Fruit fly (Drosophila melanogaster) whole organism, embryonic: ENCODE data around the gene Ugt36F1.
A peak's percentile ranks its signal among the peaks of the same experiment; 100 is the strongest.

Experiments used
- Ada2b ChIP-seq: fragments of 200-800 bp; sonication (Bioruptor generic); IDR thresholded peaks from 2 replicates; pipeline ENCODE4 v1.3.6; 2022; ENCODE audit warnings: missing biosample characterization, missing genetic modification characterization
- BtbVII ChIP-seq: fragments of 200-800 bp; sonication (Bioruptor generic); optimal IDR thresholded peaks from 3 replicates; lab custom pipeline; 2017; ENCODE audit warnings: missing biosample characterization, mild to moderate bottlenecking, missing genetic modification characterization
- CG10462 ChIP-seq: fragments of 200-800 bp; sonication (Bioruptor generic); optimal IDR thresholded peaks from 2 replicates; lab custom pipeline; 2016; ENCODE audit warnings: missing biosample characterization, missing genetic modification characterization
- CG10979 ChIP-seq: fragments of 200-800 bp; sonication (Bioruptor generic); optimal IDR thresholded peaks from 2 replicates; lab custom pipeline; 2018; ENCODE audit warnings: missing biosample characterization, mild to moderate bottlenecking, missing genetic modification characterization, moderate library complexity
- CG12071 ChIP-seq: fragments of 200-800 bp; sonication (Bioruptor generic); optimal IDR thresholded peaks from 3 replicates; lab custom pipeline; 2018; ENCODE audit warnings: missing biosample characterization, mild to moderate bottlenecking, missing genetic modification characterization
- CG12299 ChIP-seq: fragments of 200-800 bp; sonication (Bioruptor generic); optimal IDR thresholded peaks from 2 replicates; lab custom pipeline; 2018; ENCODE audit warnings: missing biosample characterization, mild to moderate bottlenecking, missing genetic modification characterization
- CG14441 ChIP-seq: fragments of 200-800 bp; sonication (Bioruptor generic); IDR thresholded peaks from 2 replicates; pipeline ENCODE4 v1.3.6; 2022; ENCODE audit warnings: missing biosample characterization, missing genetic modification characterization
- CG15696 ChIP-seq: fragments of 200-800 bp; sonication (Bioruptor generic); optimal IDR thresholded peaks from 2 replicates; lab custom pipeline; 2019; ENCODE audit warnings: missing biosample characterization, mild to moderate bottlenecking, missing genetic modification characterization, moderate library complexity
- CG16863 ChIP-seq: fragments of 200-800 bp; sonication (Bioruptor generic); optimal IDR thresholded peaks from 3 replicates; lab custom pipeline; 2016; ENCODE audit warnings: missing biosample characterization, missing genetic modification characterization
- CG17328 ChIP-seq: fragments of 200-800 bp; sonication (Bioruptor generic); IDR thresholded peaks from 2 replicates; pipeline ENCODE4 v1.3.6; 2022; ENCODE audit warnings: missing biosample characterization, missing genetic modification characterization
- CG2889 ChIP-seq: fragments of 200-800 bp; sonication (Bioruptor generic); IDR thresholded peaks from 3 replicates; pipeline ENCODE4 v1.3.6; 2022; ENCODE audit warnings: missing biosample characterization, missing genetic modification characterization
- CG30403 ChIP-seq: fragments of 200-800 bp; sonication (Bioruptor generic); optimal IDR thresholded peaks from 3 replicates; lab custom pipeline; 2016; ENCODE audit warnings: missing biosample characterization, missing genetic modification characterization
- CG3065 ChIP-seq: fragments of 200-800 bp; sonication (Bioruptor generic); optimal IDR thresholded peaks from 2 replicates; lab custom pipeline; 2016; ENCODE audit warnings: missing biosample characterization, missing genetic modification characterization
- CG31224 ChIP-seq: fragments of 200-800 bp; sonication (Bioruptor generic); IDR thresholded peaks from 2 replicates; pipeline ENCODE4 v1.3.6; 2022; ENCODE audit warnings: missing biosample characterization, missing genetic modification characterization
- CG3281 ChIP-seq: fragments of 200-800 bp; sonication (Bioruptor generic); optimal IDR thresholded peaks from 3 replicates; lab custom pipeline; 2017; ENCODE audit warnings: missing biosample characterization, mild to moderate bottlenecking, missing genetic modification characterization
- CG33557 ChIP-seq: fragments of 200-800 bp; sonication (Bioruptor generic); optimal IDR thresholded peaks from 2 replicates; lab custom pipeline; 2019; ENCODE audit warnings: missing biosample characterization, mild to moderate bottlenecking, missing genetic modification characterization, moderate library complexity
- CG3995 ChIP-seq: fragments of 200-800 bp; sonication (Bioruptor generic); optimal IDR thresholded peaks from 3 replicates; lab custom pipeline; 2016; ENCODE audit warnings: missing biosample characterization, missing genetic modification characterization
- CG4328 ChIP-seq: fragments of 200-800 bp; sonication (Bioruptor generic); optimal IDR thresholded peaks from 3 replicates; lab custom pipeline; 2017; ENCODE audit warnings: missing biosample characterization, missing genetic modification reagents, missing genetic modification characterization
- CG5245 ChIP-seq: fragments of 200-800 bp; sonication (Bioruptor generic); optimal IDR thresholded peaks from 3 replicates; lab custom pipeline; 2016; ENCODE audit warnings: missing biosample characterization, missing genetic modification characterization
- CG6175 ChIP-seq: fragments of 200-800 bp; sonication (Bioruptor generic); IDR thresholded peaks from 3 replicates; pipeline ENCODE4 v1.3.6; 2022; ENCODE audit warnings: missing biosample characterization, missing genetic modification characterization
- CG6272 ChIP-seq: fragments of 200-800 bp; sonication (Bioruptor generic); IDR thresholded peaks from 2 replicates; pipeline ENCODE4 v1.3.6; 2022; ENCODE audit warnings: missing biosample characterization, missing genetic modification characterization
- CG7556 ChIP-seq: fragments of 200-800 bp; sonication (Bioruptor generic); optimal IDR thresholded peaks from 2 replicates; lab custom pipeline; 2017; ENCODE audit warnings: missing biosample characterization, mild to moderate bottlenecking, missing genetic modification characterization
- CG7963 ChIP-seq: fragments of 200-800 bp; sonication (Bioruptor generic); IDR thresholded peaks from 3 replicates; pipeline ENCODE4 v1.3.6; 2022; ENCODE audit warnings: missing biosample characterization, missing genetic modification characterization; ENCODE audit not compliant: partially characterized antibody
- CG8290 ChIP-seq, 3 experiments: fragments of 200-800 bp; sonication (Bioruptor generic); optimal IDR thresholded peaks; 2 replicates each; lab custom pipeline; 2016 to 2019; ENCODE audit warnings: missing biosample characterization in 3 of 3, missing genetic modification characterization in 3 of 3, mild to moderate bottlenecking in 2 of 3, moderate library complexity in 1 of 3
- CG8359 ChIP-seq: fragments of 200-800 bp; sonication (Bioruptor generic); optimal IDR thresholded peaks from 2 replicates; lab custom pipeline; 2017; ENCODE audit warnings: missing biosample characterization, mild to moderate bottlenecking, missing genetic modification characterization, borderline replicate concordance
- Camta ChIP-seq: fragments of 200-800 bp; sonication (Bioruptor generic); optimal IDR thresholded peaks from 2 replicates; lab custom pipeline; 2016; ENCODE audit warnings: missing biosample characterization, missing genetic modification characterization
- Chrac-16 ChIP-seq: fragments of 200-800 bp; sonication (Bioruptor generic); optimal IDR thresholded peaks from 3 replicates; lab custom pipeline; 2016; ENCODE audit warnings: missing biosample characterization, missing genetic modification characterization
- GATAe ChIP-seq: fragments of 200-800 bp; sonication (Bioruptor generic); conservative IDR thresholded peaks from 2 replicates; pipeline ENCODE4 v1.3.6; 2022; ENCODE audit warnings: missing biosample characterization, missing genetic modification characterization
- NK7.1 ChIP-seq: fragments of 200-800 bp; sonication (Bioruptor generic); optimal IDR thresholded peaks from 3 replicates; lab custom pipeline; 2016; ENCODE audit warnings: missing biosample characterization, missing genetic modification characterization
- bowl ChIP-seq: fragments of 200-800 bp; sonication (Bioruptor generic); IDR thresholded peaks from 2 replicates; pipeline ENCODE4 v1.3.6; 2022; ENCODE audit warnings: missing biosample characterization, missing genetic modification characterization
- bsh ChIP-seq, 2 experiments: fragments of 200-800 bp; sonication (Bioruptor generic); optimal IDR thresholded peaks; 2 replicates each; lab custom pipeline; 2017 to 2018; ENCODE audit warnings: mild to moderate bottlenecking in 2 of 2, missing biosample characterization in 2 of 2, missing genetic modification characterization in 2 of 2, moderate library complexity in 1 of 2
- cas ChIP-seq: fragments of 200-800 bp; sonication (Bioruptor generic); IDR thresholded peaks from 2 replicates; pipeline ENCODE4 v1.3.6; 2022; ENCODE audit warnings: missing biosample characterization, missing genetic modification characterization
- cato ChIP-seq: fragments of 200-800 bp; sonication (Bioruptor generic); optimal IDR thresholded peaks from 2 replicates; lab custom pipeline; 2016; ENCODE audit warnings: missing biosample characterization, missing genetic modification characterization, borderline replicate concordance
- chif ChIP-seq, 2 experiments: fragments of 200-800 bp; sonication (Bioruptor generic); optimal IDR thresholded peaks; 3 replicates each; lab custom pipeline; 2016; ENCODE audit warnings: missing biosample characterization in 2 of 2, missing genetic modification characterization in 2 of 2
- crp ChIP-seq, 2 experiments: fragments of 200-800 bp; sonication (Bioruptor generic); optimal IDR thresholded peaks; 2 replicates in 1 of 2; 3 replicates in 1 of 2; lab custom pipeline; 2017; ENCODE audit warnings: missing biosample characterization in 2 of 2, missing genetic modification characterization in 2 of 2, mild to moderate bottlenecking in 1 of 2, moderate library complexity in 1 of 2
- dan ChIP-seq: fragments of 200-800 bp; sonication (Bioruptor generic); IDR thresholded peaks from 2 replicates; pipeline ENCODE4 v1.3.6; 2022; ENCODE audit warnings: missing biosample characterization, missing genetic modification characterization
- ewg ChIP-seq: fragments of 200-800 bp; sonication (Bioruptor generic); optimal IDR thresholded peaks from 3 replicates; lab custom pipeline; 2017; ENCODE audit warnings: mild to moderate bottlenecking, missing biosample characterization, missing genetic modification reagents, missing genetic modification characterization
- fd64A ChIP-seq: fragments of 200-800 bp; sonication (Bioruptor generic); optimal IDR thresholded peaks from 3 replicates; lab custom pipeline; 2018; ENCODE audit warnings: missing biosample characterization, mild to moderate bottlenecking, missing genetic modification characterization
- gem ChIP-seq: fragments of 200-800 bp; sonication (Bioruptor generic); optimal IDR thresholded peaks from 2 replicates; lab custom pipeline; 2019; ENCODE audit warnings: missing biosample characterization, mild to moderate bottlenecking, missing genetic modification characterization, moderate library complexity
- grau ChIP-seq: fragments of 200-800 bp; optimal IDR thresholded peaks from 3 replicates; lab custom pipeline; 2019; ENCODE audit warnings: missing biosample characterization, mild to moderate bottlenecking, missing genetic modification characterization, moderate library complexity
- h ChIP-seq: fragments of >200 bp; optimal IDR thresholded peaks from 2 replicates; lab custom pipeline; 2017
- nmo ChIP-seq: fragments of 200-800 bp; sonication (Bioruptor generic); optimal IDR thresholded peaks from 2 replicates; lab custom pipeline; 2018; ENCODE audit warnings: missing biosample characterization, mild to moderate bottlenecking, missing genetic modification characterization, moderate library complexity
- org-1 ChIP-seq: fragments of 200-800 bp; sonication (Bioruptor generic); optimal IDR thresholded peaks from 2 replicates; lab custom pipeline; 2017; ENCODE audit warnings: missing biosample characterization, missing genetic modification characterization
- pnt ChIP-seq: fragments of 200-800 bp; sonication (Bioruptor generic); optimal IDR thresholded peaks from 3 replicates; lab custom pipeline; 2016; ENCODE audit warnings: missing biosample characterization, missing genetic modification characterization
- rib ChIP-seq: fragments of 200-800 bp; sonication (Bioruptor generic); IDR thresholded peaks from 2 replicates; pipeline ENCODE4 v1.3.6; 2022; ENCODE audit warnings: missing biosample characterization, missing genetic modification characterization
- sc ChIP-seq, 3 experiments: fragments of >200 bp in 2 of 3; fragments of 200-800 bp in 1 of 3; sonication (Bioruptor generic) in 1 of 3; optimal IDR thresholded peaks; 2 replicates in 2 of 3; 3 replicates in 1 of 3; lab custom pipeline; 2017; ENCODE audit warnings: mild to moderate bottlenecking in 1 of 3, missing biosample characterization in 1 of 3, missing genetic modification characterization in 1 of 3, missing genetic modification reagents in 1 of 3
- sqz ChIP-seq: fragments of 200-800 bp; sonication (Bioruptor generic); optimal IDR thresholded peaks from 3 replicates; lab custom pipeline; 2018; ENCODE audit warnings: missing biosample characterization, mild to moderate bottlenecking, missing genetic modification characterization
- stc ChIP-seq: fragments of 200-800 bp; sonication (Bioruptor generic); IDR thresholded peaks from 2 replicates; pipeline ENCODE4 v1.3.6; 2022; ENCODE audit warnings: missing biosample characterization, missing genetic modification characterization
- tio ChIP-seq: fragments of 200-800 bp; sonication (Bioruptor generic); optimal IDR thresholded peaks from 2 replicates; lab custom pipeline; 2017; ENCODE audit warnings: missing biosample characterization, missing genetic modification characterization, inconsistent platforms
- tna ChIP-seq: fragments of 200-800 bp; sonication (Bioruptor generic); IDR thresholded peaks from 2 replicates; pipeline ENCODE4 v1.3.6; 2022; ENCODE audit warnings: missing biosample characterization, missing genetic modification characterization; ENCODE audit not compliant: partially characterized antibody

Ugt36F1 gene

DNA sequence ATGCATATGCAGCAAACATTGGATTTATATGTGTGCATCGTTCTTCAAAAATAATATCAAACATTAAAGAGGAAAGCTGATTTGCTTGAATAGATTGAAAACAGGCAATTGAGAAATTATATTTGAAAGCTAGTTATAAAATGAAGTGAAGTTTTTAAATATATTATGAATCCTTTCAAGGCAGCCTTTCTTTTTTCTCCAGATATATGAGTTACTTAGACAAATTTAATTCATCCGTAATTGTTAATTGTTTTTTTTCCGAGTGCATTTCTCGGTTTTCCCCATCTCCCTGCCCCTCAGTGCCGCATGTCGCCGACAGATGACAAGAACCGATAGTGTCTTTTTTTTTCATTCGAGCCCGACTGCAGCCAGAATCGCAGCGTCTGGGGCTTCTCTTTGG lies 52.7 kb downstream of the Ugt36F1 start (continued):
- TF ChIP-seq CG30403: peak; percentile 25
- TF ChIP-seq BtbVII (GFP tag; lab: Kevin White, UChicago): no peak
- no peak for TF ChIP-seq CG3281 (GFP tag; lab: Kevin White, UChicago)
- TF ChIP-seq CG6175 (GFP tag; lab: Robert Waterston, UW): no peak
- no peak for TF ChIP-seq GATAe
- no peak for TF ChIP-seq CG2889
- TF ChIP-seq CG8359 (GFP tag; lab: Kevin White, UChicago): no peak
- peak; percentile 51 for TF ChIP-seq CG33557 (GFP tag; lab: Kevin White, UChicago)
- no peak for TF ChIP-seq CG16863 (GFP tag; lab: Kevin White, UChicago)
- TF ChIP-seq NK7.1 (GFP tag; lab: Kevin White, UChicago): no peak
- no peak for TF ChIP-seq bowl
- peak; percentile 29 for TF ChIP-seq nmo
- TF ChIP-seq CG6272 (GFP tag; lab: Robert Waterston, UW): no peak
- peak; percentile 35 for TF ChIP-seq CG10979 (tag; lab: Kevin White, UChicago)
- TF ChIP-seq CG8290 (GFP tag; optimal IDR thresholded peaks at IDR 0.05; lab: Kevin White, UChicago): peak; percentile 14
- no peak for TF ChIP-seq CG8290 (tag; optimal IDR thresholded peaks at IDR 0.05; lab: Kevin White, UChicago)
- no peak for TF ChIP-seq org-1 (GFP tag; lab: Kevin White, UChicago)
- TF ChIP-seq bsh (GFP tag; optimal IDR thresholded peaks at IDR 0.05; lab: Kevin White, UChicago): peak in 1 of 2 experiments; percentile 46
- TF ChIP-seq tio: peak; percentile 18
- TF ChIP-seq CG3995 (GFP tag; lab: Kevin White, UChicago): no peak
- no peak for TF ChIP-seq Ada2b
- TF ChIP-seq tna (GFP tag; lab: Robert Waterston, UW): no peak
- no peak for TF ChIP-seq CG7963
- TF ChIP-seq CG12299: no peak
- TF ChIP-seq cas: no peak
- peak; percentile 62 for TF ChIP-seq sqz (GFP tag; lab: Kevin White, UChicago)
- TF ChIP-seq CG14441 (GFP tag; lab: Robert Waterston, UW): no peak
- TF ChIP-seq Camta (GFP tag; lab: Kevin White, UChicago): peak; percentile 26
- peak; percentile 26 for TF ChIP-seq CG15696 (tag; lab: Kevin White, UChicago)
- TF ChIP-seq CG4328: no peak
- no peak for TF ChIP-seq CG17328 (GFP tag; lab: Robert Waterston, UW)
- TF ChIP-seq sc (optimal IDR thresholded peaks at IDR 0.05; lab: Kevin White, UChicago): no peak
- TF ChIP-seq sc (GFP tag; optimal IDR thresholded peaks at IDR 0.05; lab: Kevin White, UChicago): peak; percentile 13
- peak; percentile 17 for TF ChIP-seq grau (tag; lab: Kevin White, UChicago)
- peak; percentile 49 for TF ChIP-seq gem (tag; lab: Kevin White, UChicago)
- TF ChIP-seq Chrac-16 (GFP tag; lab: Kevin White, UChicago): no peak
- TF ChIP-seq CG31224 (GFP tag; lab: Robert Waterston, UW): no peak
- TF ChIP-seq ewg (GFP tag; lab: Kevin White, UChicago): no peak
- no peak for TF ChIP-seq rib (GFP tag; lab: Robert Waterston, UW)
- no peak for TF ChIP-seq h (lab: Kevin White, UChicago)
- TF ChIP-seq pnt (GFP tag; lab: Kevin White, UChicago): peak; percentile 6
- no peak for TF ChIP-seq CG10462 (GFP tag; lab: Kevin White, UChicago)
- no peak for TF ChIP-seq crp (GFP tag; optimal IDR thresholded peaks at IDR 0.05; lab: Kevin White, UChicago)
- no peak for TF ChIP-seq fd64A
- TF ChIP-seq CG12071: no peak
- no peak for TF ChIP-seq CG5245 (GFP tag; lab: Kevin White, UChicago)
- TF ChIP-seq CG3065: no peak
- TF ChIP-seq dan (GFP tag; lab: Robert Waterston, UW): no peak
- TF ChIP-seq cato (GFP tag; lab: Kevin White, UChicago): no peak
- peak; percentile 32 for TF ChIP-seq CG7556 (GFP tag; lab: Kevin White, UChicago)
- TF ChIP-seq chif (GFP tag; optimal IDR thresholded peaks at IDR 0.05; lab: Kevin White, UChicago): peak in 1 of 2 experiments; percentile 35
- no peak for TF ChIP-seq stc (GFP tag; lab: Robert Waterston, UW)
